Worm (Caenorhabditis elegans): Measurements from ENCODE around the gene K09H11.9.

K09H11.9 gene

ce11 chrV:5716508-5716907 lies at the start of gene K09H11.9:
Gene K09H11.9 (minus strand): TSS chrV:5716608.
- no peak for TF ChIP-seq efl-1 (optimal IDR thresholded peaks at IDR 0.05)
- peak in 1 of 2 experiments; percentile 20 for TF ChIP-seq efl-1 (GFP tag; optimal IDR thresholded peaks at IDR 0.05 in 1 of 2)
- no peak for TF ChIP-seq fkh-8 (tag; optimal IDR thresholded peaks at IDR 0.05)

- no peak for TF ChIP-seq pax-3 (tag; optimal IDR thresholded peaks at IDR 0.05)
- no peak for TF ChIP-seq mdl-1 (tag; optimal IDR thresholded peaks at IDR 0.05)
- TF ChIP-seq egl-27 (tag; optimal IDR thresholded peaks at IDR 0.05) = no peak
- no peak for TF ChIP-seq mab-9 (GFP tag; IDR thresholded peaks at IDR 0.05)
- no peak for TF ChIP-seq C34B4.2 (tag; optimal IDR thresholded peaks at IDR 0.05)
- peak; percentile 33 for TF ChIP-seq elt-2 (tag; optimal IDR thresholded peaks at IDR 0.05)
- TF ChIP-seq snu-23 (GFP tag; optimal IDR thresholded peaks at IDR 0.05) = no peak
- no peak for TF ChIP-seq nhr-12 (tag; optimal IDR thresholded peaks at IDR 0.05)
These were observed 48.7 kb upstream of the K09H11.9 start, which contains the start of gene pgph-2 for ce11 chrV:5765081-5765480. Gene pgph-2 (plus strand): TSS chrV:5765127.

ce11 chrV:5763787-5764186 lies 47.4 kb upstream of the K09H11.9 start, which contains the start of gene pgph-3:
Gene pgph-3 (minus strand): TSS chrV:5763846.
- TF ChIP-seq blmp-1 (tag; optimal IDR thresholded peaks at IDR 0.05) = peak; percentile 59
- TF ChIP-seq C04F5.9 (tag; optimal IDR thresholded peaks at IDR 0.05) = no peak
- peak in 1 of 6 experiments; percentile 20 for TF ChIP-seq elt-3 (tag; optimal IDR thresholded peaks at IDR 0.05)
- peak; percentile 49 for TF ChIP-seq nhr-20 (tag; optimal IDR thresholded peaks at IDR 0.05)
- TF ChIP-seq swsn-7 (tag; optimal IDR thresholded peaks at IDR 0.05) = no peak
- TF ChIP-seq nhr-71 (tag; optimal IDR thresholded peaks at IDR 0.05) = peak; percentile 63
- TF ChIP-seq mep-1 (tag; optimal IDR thresholded peaks at IDR 0.05) = peak; percentile 28
- no peak for TF ChIP-seq tbx-2 (tag; optimal IDR thresholded peaks at IDR 0.05)
- no peak for TF ChIP-seq irx-1 (tag; optimal IDR thresholded peaks at IDR 0.05)
- TF ChIP-seq lin-14 (GFP tag; optimal IDR thresholded peaks at IDR 0.05) = peak; percentile 81
- TF ChIP-seq rnt-1 (tag; optimal IDR thresholded peaks at IDR 0.05) = peak; percentile 40
- peak in 1 of 2 experiments; percentile 9 for TF ChIP-seq lin-35 (GFP tag; optimal IDR thresholded peaks at IDR 0.05)
- TF ChIP-seq efl-1 (optimal IDR thresholded peaks at IDR 0.05) = peak; percentile 17 to 27
- TF ChIP-seq efl-1 (GFP tag; optimal IDR thresholded peaks at IDR 0.05 in 1 of 2) = no peak
- TF ChIP-seq elt-2 (tag; optimal IDR thresholded peaks at IDR 0.05) = peak; percentile 65
- TF ChIP-seq fkh-4 (tag; optimal IDR thresholded peaks at IDR 0.05; ENCODE audit: borderline replicate concordance) = no peak
- peak; percentile 82 for TF ChIP-seq nhr-85 (tag)
- no peak for TF ChIP-seq fos-1 (tag; optimal IDR thresholded peaks at IDR 0.05)
- TF ChIP-seq nhr-11 (tag; optimal IDR thresholded peaks at IDR 0.05) = no peak
- TF ChIP-seq nhr-19 (GFP tag; conservative IDR thresholded peaks at IDR 0.05) = peak; percentile 51

- TF ChIP-seq C34B4.2 (tag; optimal IDR thresholded peaks at IDR 0.05) (no peak), ets-5 (GFP tag; IDR thresholded peaks at IDR 0.05) (no peak), egl-13 (tag; optimal IDR thresholded peaks at IDR 0.05) (no peak), isw-1 (GFP tag; IDR thresholded peaks at IDR 0.05) (no peak), ceh-63 (GFP tag; optimal IDR thresholded peaks at IDR 0.05) (no peak), fkh-10 (GFP tag; optimal IDR thresholded peaks at IDR 0.05) (no peak), rnt-1 (tag; optimal IDR thresholded peaks at IDR 0.05) (no peak), efl-3 (GFP tag; optimal IDR thresholded peaks at IDR 0.05) (no peak), lsy-2 (tag; optimal IDR thresholded peaks at IDR 0.05) (no peak), Y116A8C.19 (tag; optimal IDR thresholded peaks at IDR 0.05; ENCODE audit: borderline replicate concordance) (no peak), lin-15B (tag; optimal IDR thresholded peaks at IDR 0.05) (no peak), fkh-8 (tag; optimal IDR thresholded peaks at IDR 0.05) (no peak), dpl-1 (GFP tag; optimal IDR thresholded peaks at IDR 0.05) (no peak), hlh-17 (GFP tag; optimal IDR thresholded peaks at IDR 0.05; ENCODE audit: borderline replicate concordance) (no peak), lin-39 (tag; optimal IDR thresholded peaks at IDR 0.05) (no peak), efl-1 (optimal IDR thresholded peaks at IDR 0.05) (no peak), efl-1 (GFP tag; optimal IDR thresholded peaks at IDR 0.05 in 1 of 2) (no peak), sup-37 (GFP tag; optimal IDR thresholded peaks at IDR 0.05) (no peak)
These were observed 43.7 kb upstream of the K09H11.9 start, which contains the start of gene C53A3.1 for ce11 chrV:5760132-5760531. Gene C53A3.1 (minus strand): TSS chrV:5760232.
